Fruit fly (Drosophila melanogaster) whole organism, embryonic: Measurements from ENCODE around the gene Zaf1.
A peak's percentile ranks its signal among the peaks of the same experiment; 100 is the strongest.

ENCODE experiments used
- Aef1 ChIP-seq: fragments of 200-800 bp; sonication (Bioruptor generic); IDR thresholded peaks from 3 replicates; pipeline ENCODE4 v1.3.6; 2022; ENCODE audit warnings: missing biosample characterization, missing genetic modification characterization
- Bdp1 ChIP-seq: fragments of 200-800 bp; sonication (Bioruptor generic); optimal IDR thresholded peaks from 3 replicates; lab custom pipeline; 2016; ENCODE audit warnings: missing biosample characterization, missing genetic modification characterization
- CG1024 ChIP-seq: fragments of 200-800 bp; sonication (Bioruptor generic); IDR thresholded peaks from 2 replicates; pipeline ENCODE4 v1.3.6; 2022; ENCODE audit warnings: missing biosample characterization, missing genetic modification characterization
- CG10274 ChIP-seq: fragments of 200-800 bp; sonication (Bioruptor generic); optimal IDR thresholded peaks from 3 replicates; lab custom pipeline; 2017; ENCODE audit warnings: missing biosample characterization, mild to moderate bottlenecking, missing genetic modification characterization
- CG12071 ChIP-seq: fragments of 200-800 bp; sonication (Bioruptor generic); optimal IDR thresholded peaks from 3 replicates; lab custom pipeline; 2018; ENCODE audit warnings: missing biosample characterization, mild to moderate bottlenecking, missing genetic modification characterization
- CG12155 ChIP-seq: fragments of 200-800 bp; sonication (Bioruptor generic); optimal IDR thresholded peaks from 3 replicates; lab custom pipeline; 2016; ENCODE audit warnings: missing biosample characterization, missing genetic modification characterization
- CG1233 ChIP-seq: fragments of 200-800 bp; sonication (Bioruptor generic); optimal IDR thresholded peaks from 4 replicates; lab custom pipeline; 2018; ENCODE audit warnings: missing biosample characterization, mild to moderate bottlenecking, missing genetic modification characterization
- CG13123 ChIP-seq: fragments of 200-800 bp; sonication (Bioruptor generic); optimal IDR thresholded peaks from 2 replicates; lab custom pipeline; 2016; ENCODE audit warnings: missing biosample characterization, missing genetic modification characterization
- CG17328 ChIP-seq: fragments of 200-800 bp; sonication (Bioruptor generic); IDR thresholded peaks from 2 replicates; pipeline ENCODE4 v1.3.6; 2022; ENCODE audit warnings: missing biosample characterization, missing genetic modification characterization
- CG17361 ChIP-seq: fragments of 200-800 bp; sonication (Bioruptor generic); IDR thresholded peaks from 3 replicates; pipeline ENCODE4 v1.3.6; 2022; ENCODE audit warnings: missing biosample characterization, missing genetic modification characterization
- CG18262 ChIP-seq: fragments of 200-800 bp; optimal IDR thresholded peaks from 3 replicates; lab custom pipeline; 2019; ENCODE audit warnings: missing biosample characterization, mild to moderate bottlenecking, missing genetic modification characterization, moderate library complexity
- CG18476 ChIP-seq: fragments of 200-800 bp; sonication (Bioruptor generic); optimal IDR thresholded peaks from 2 replicates; lab custom pipeline; 2016; ENCODE audit warnings: missing biosample characterization, mild to moderate bottlenecking, missing genetic modification characterization
- CG2116 ChIP-seq: fragments of 200-800 bp; sonication (Bioruptor generic); optimal IDR thresholded peaks from 3 replicates; lab custom pipeline; 2018; ENCODE audit warnings: missing biosample characterization, mild to moderate bottlenecking, missing genetic modification characterization
- CG33213 ChIP-seq: fragments of 200-800 bp; sonication (Bioruptor generic); optimal IDR thresholded peaks from 3 replicates; lab custom pipeline; 2016; ENCODE audit warnings: missing biosample characterization, missing genetic modification characterization
- CG3995 ChIP-seq: fragments of 200-800 bp; sonication (Bioruptor generic); optimal IDR thresholded peaks from 3 replicates; lab custom pipeline; 2016; ENCODE audit warnings: missing biosample characterization, missing genetic modification characterization
- CG7745 ChIP-seq: fragments of 200-800 bp; sonication (Bioruptor generic); optimal IDR thresholded peaks from 2 replicates; lab custom pipeline; 2018; ENCODE audit warnings: missing biosample characterization, mild to moderate bottlenecking, missing genetic modification characterization, moderate library complexity
- CG8089 ChIP-seq: fragments of 200-800 bp; sonication (Bioruptor generic); optimal IDR thresholded peaks from 3 replicates; lab custom pipeline; 2016; ENCODE audit warnings: missing biosample characterization, missing genetic modification characterization
- CG9932 ChIP-seq: fragments of 200-800 bp; sonication (Bioruptor generic); IDR thresholded peaks from 2 replicates; pipeline ENCODE4 v1.3.6; 2022; ENCODE audit warnings: missing biosample characterization, missing genetic modification characterization
- Chrac-16 ChIP-seq: fragments of 200-800 bp; sonication (Bioruptor generic); optimal IDR thresholded peaks from 3 replicates; lab custom pipeline; 2016; ENCODE audit warnings: missing biosample characterization, missing genetic modification characterization
- Doc2 ChIP-seq: fragments of 200-800 bp; sonication (Bioruptor generic); IDR thresholded peaks from 2 replicates; pipeline ENCODE4 v1.3.6; 2022; ENCODE audit warnings: missing biosample characterization, missing genetic modification characterization
- Fer1 ChIP-seq: fragments of 200-800 bp; sonication (Bioruptor generic); optimal IDR thresholded peaks from 2 replicates; lab custom pipeline; 2017; ENCODE audit warnings: missing biosample characterization, mild to moderate bottlenecking, missing genetic modification characterization
- Gsc ChIP-seq: fragments of 200-800 bp; sonication (Bioruptor generic); IDR thresholded peaks from 2 replicates; pipeline ENCODE4 v1.3.6; 2022; ENCODE audit warnings: missing biosample characterization, missing genetic modification characterization
- Hand ChIP-seq: fragments of 200-800 bp; sonication (Bioruptor generic); optimal IDR thresholded peaks from 2 replicates; lab custom pipeline; 2017; ENCODE audit warnings: mild to moderate bottlenecking, missing biosample characterization, missing genetic modification reagents, missing genetic modification characterization
- HmgD ChIP-seq: fragments of 200-800 bp; sonication (Bioruptor generic); optimal IDR thresholded peaks from 3 replicates; lab custom pipeline; 2016; ENCODE audit warnings: missing biosample characterization, missing genetic modification characterization
- Hmx ChIP-seq: fragments of 200-800 bp; sonication (Bioruptor generic); optimal IDR thresholded peaks from 2 replicates; lab custom pipeline; 2016; ENCODE audit warnings: missing biosample characterization, missing genetic modification characterization
- NC2α ChIP-seq: fragments of 200-800 bp; sonication (Bioruptor generic); optimal IDR thresholded peaks from 2 replicates; lab custom pipeline; 2016; ENCODE audit warnings: missing biosample characterization, missing genetic modification characterization
- NFAT ChIP-seq: fragments of 200-800 bp; sonication (Bioruptor generic); IDR thresholded peaks from 2 replicates; pipeline ENCODE4 v1.3.6; 2022; ENCODE audit warnings: missing biosample characterization, missing genetic modification characterization
- NK7.1 ChIP-seq: fragments of 200-800 bp; sonication (Bioruptor generic); optimal IDR thresholded peaks from 3 replicates; lab custom pipeline; 2016; ENCODE audit warnings: missing biosample characterization, missing genetic modification characterization
- Ptx1 ChIP-seq: fragments of 200-800 bp; sonication (Bioruptor generic); IDR thresholded peaks from 2 replicates; pipeline ENCODE4 v1.3.6; 2022; ENCODE audit warnings: missing biosample characterization, missing genetic modification characterization
- Sox100B ChIP-seq: fragments of 200-800 bp; sonication (Bioruptor generic); optimal IDR thresholded peaks from 3 replicates; lab custom pipeline; 2018; ENCODE audit warnings: missing biosample characterization, mild to moderate bottlenecking, missing genetic modification characterization
- Ssrp ChIP-seq: fragments of 200-800 bp; sonication (Bioruptor generic); optimal IDR thresholded peaks from 2 replicates; lab custom pipeline; 2018; ENCODE audit warnings: missing biosample characterization, mild to moderate bottlenecking, missing genetic modification characterization, moderate library complexity
- Xrp1 ChIP-seq: fragments of 200-800 bp; sonication (Bioruptor generic); IDR thresholded peaks from 2 replicates; pipeline ENCODE4 v1.3.6; 2022; ENCODE audit warnings: missing biosample characterization, missing genetic modification characterization
- az2 ChIP-seq: fragments of 200-800 bp; sonication (Bioruptor generic); optimal IDR thresholded peaks from 3 replicates; lab custom pipeline; 2016; ENCODE audit warnings: missing biosample characterization, missing genetic modification characterization
- bigmax ChIP-seq: fragments of 200-800 bp; sonication (Bioruptor generic); optimal IDR thresholded peaks from 2 replicates; lab custom pipeline; 2018; ENCODE audit warnings: missing biosample characterization, mild to moderate bottlenecking, missing genetic modification characterization
- br ChIP-seq: fragments of >200 bp; optimal IDR thresholded peaks from 2 replicates; lab custom pipeline; 2017
- fd102C ChIP-seq: fragments of 200-800 bp; sonication (Bioruptor generic); optimal IDR thresholded peaks from 2 replicates; lab custom pipeline; 2018; ENCODE audit warnings: missing biosample characterization, mild to moderate bottlenecking, missing genetic modification characterization, moderate library complexity
- fd64A ChIP-seq: fragments of 200-800 bp; sonication (Bioruptor generic); optimal IDR thresholded peaks from 3 replicates; lab custom pipeline; 2018; ENCODE audit warnings: missing biosample characterization, mild to moderate bottlenecking, missing genetic modification characterization
- fd96Cb ChIP-seq: fragments of 200-800 bp; sonication (Bioruptor generic); optimal IDR thresholded peaks from 2 replicates; lab custom pipeline; 2018; ENCODE audit warnings: missing biosample characterization, mild to moderate bottlenecking, missing genetic modification characterization, moderate library complexity
- grn ChIP-seq: fragments of 200-800 bp; sonication (Bioruptor generic); optimal IDR thresholded peaks from 3 replicates; lab custom pipeline; 2017; ENCODE audit warnings: missing biosample characterization, missing genetic modification characterization
- insv ChIP-seq, 2 experiments: fragments of 200-800 bp; sonication (Bioruptor generic); optimal IDR thresholded peaks; 3 replicates each; lab custom pipeline; 2016 to 2018; ENCODE audit warnings: missing biosample characterization in 2 of 2, missing genetic modification characterization in 2 of 2
- kni ChIP-seq: fragments of 200-800 bp; sonication (Bioruptor generic); optimal IDR thresholded peaks from 3 replicates; lab custom pipeline; 2017; ENCODE audit warnings: mild to moderate bottlenecking, missing biosample characterization, missing genetic modification reagents, missing genetic modification characterization
- nmo ChIP-seq: fragments of 200-800 bp; sonication (Bioruptor generic); optimal IDR thresholded peaks from 2 replicates; lab custom pipeline; 2018; ENCODE audit warnings: missing biosample characterization, mild to moderate bottlenecking, missing genetic modification characterization, moderate library complexity
- pb ChIP-seq: fragments of 200-800 bp; sonication (Bioruptor generic); optimal IDR thresholded peaks from 3 replicates; lab custom pipeline; 2016; ENCODE audit warnings: missing biosample characterization, missing genetic modification characterization
- pita ChIP-seq: fragments of 200-800 bp; sonication (Bioruptor generic); optimal IDR thresholded peaks from 2 replicates; lab custom pipeline; 2017; ENCODE audit warnings: missing biosample characterization, mild to moderate bottlenecking, missing genetic modification characterization
- schlank ChIP-seq: fragments of 200-800 bp; sonication (Bioruptor generic); optimal IDR thresholded peaks from 2 replicates; lab custom pipeline; 2018; ENCODE audit warnings: missing biosample characterization, mild to moderate bottlenecking, missing genetic modification characterization
- sisA ChIP-seq: fragments of 200-800 bp; sonication (Bioruptor generic); IDR thresholded peaks from 2 replicates; pipeline ENCODE4 v1.3.6; 2022; ENCODE audit warnings: missing biosample characterization, missing genetic modification characterization
- slp2 ChIP-seq: fragments of 200-800 bp; sonication (Bioruptor generic); optimal IDR thresholded peaks from 2 replicates; lab custom pipeline; 2016; ENCODE audit warnings: missing biosample characterization, missing genetic modification characterization
- so ChIP-seq: fragments of 200-800 bp; sonication (Bioruptor generic); IDR thresholded peaks from 3 replicates; pipeline ENCODE4 v1.3.6; 2022; ENCODE audit warnings: missing biosample characterization, missing genetic modification characterization
- tgo ChIP-seq: fragments of 200-800 bp; sonication (Bioruptor generic); IDR thresholded peaks from 3 replicates; pipeline ENCODE4 v1.3.6; 2022; ENCODE audit warnings: missing biosample characterization, missing genetic modification characterization
- vfl ChIP-seq: fragments of 200-800 bp; sonication (Bioruptor generic); optimal IDR thresholded peaks from 2 replicates; lab custom pipeline; 2016; ENCODE audit warnings: missing biosample characterization, missing genetic modification characterization
- yki ChIP-seq: fragments of >200 bp; optimal IDR thresholded peaks from 3 replicates; lab custom pipeline; 2018

The Zaf1 gene

dm6 chr3R:11657786-11658193, 32.3 kb upstream of the Zaf1 start (continued):
- no peak for TF ChIP-seq CG2116 (GFP tag; lab: Kevin White, UChicago)
- TF ChIP-seq vfl (GFP tag; lab: Kevin White, UChicago) = peak; percentile 38
- TF ChIP-seq bigmax (GFP tag; lab: Kevin White, UChicago) = no peak
- no peak for TF ChIP-seq yki (lab: Kevin White, UChicago)
- 0 out of 3 replicates have a peak, but pooled peaks have one; percentile 8 for TF ChIP-seq CG17361 (GFP tag; lab: Robert Waterston, UW)
- no peak for TF ChIP-seq fd64A (GFP tag; lab: Kevin White, UChicago)
- TF ChIP-seq tgo (GFP tag; lab: Robert Waterston, UW) = no peak
- TF ChIP-seq NK7.1 (GFP tag; lab: Kevin White, UChicago) = no peak
- TF ChIP-seq slp2 (GFP tag; lab: Kevin White, UChicago) = no peak
- TF ChIP-seq NC2α (GFP tag; lab: Kevin White, UChicago) = no peak
- TF ChIP-seq CG12071 = no peak
- TF ChIP-seq pb (GFP tag; lab: Kevin White, UChicago) = peak; percentile 21
- TF ChIP-seq CG1024 (GFP tag; lab: Robert Waterston, UW) = no peak
- no peak for TF ChIP-seq insv (GFP tag; optimal IDR thresholded peaks at IDR 0.05; lab: Kevin White, UChicago)
- no peak for TF ChIP-seq Ssrp (tag; lab: Kevin White, UChicago)
- peak; percentile 55 for TF ChIP-seq CG17328
- TF ChIP-seq Gsc = no peak
- TF ChIP-seq Doc2 (GFP tag; lab: Robert Waterston, UW) = no peak
- TF ChIP-seq CG7745 (tag; lab: Kevin White, UChicago) = no peak
- TF ChIP-seq Xrp1 = peak; percentile 64; the same call in 1 of the 2 replicates
- TF ChIP-seq Hmx (GFP tag; lab: Kevin White, UChicago) = no peak
- no peak for TF ChIP-seq CG8089 (GFP tag; lab: Kevin White, UChicago)

- TF ChIP-seq Hand (GFP tag; lab: Kevin White, UChicago) (peak; percentile 92), CG18262 (tag; lab: Kevin White, UChicago) (peak; percentile 95), fd102C (GFP tag; lab: Kevin White, UChicago) (peak; percentile 56), Bdp1 (GFP tag; lab: Kevin White, UChicago) (peak; percentile 91), fd96Cb (tag; lab: Kevin White, UChicago) (peak; percentile 95), CG13123 (peak; percentile 93), CG12155 (peak; percentile 94), CG1233 (GFP tag; lab: Kevin White, UChicago) (peak; percentile 95), Sox100B (peak; percentile 92), Hmx (GFP tag; lab: Kevin White, UChicago) (peak; percentile 85), Aef1 (GFP tag; lab: Robert Waterston, UW) (peak; percentile 96), Chrac-16 (GFP tag; lab: Kevin White, UChicago) (peak; percentile 96), Ptx1 (GFP tag; lab: Robert Waterston, UW) (peak; percentile 97), NK7.1 (GFP tag; lab: Kevin White, UChicago) (peak; percentile 91), CG10274 (GFP tag; lab: Kevin White, UChicago) (peak; percentile 81), CG3995 (GFP tag; lab: Kevin White, UChicago) (peak; percentile 65), NFAT (GFP tag; lab: Robert Waterston, UW) (peak; percentile 98), schlank (tag; lab: Kevin White, UChicago) (peak; percentile 94), CG17361 (GFP tag; lab: Robert Waterston, UW) (peak; percentile 95), br (lab: Kevin White, UChicago) (no peak), nmo (GFP tag; lab: Kevin White, UChicago) (peak; percentile 96), HmgD (GFP tag; lab: Kevin White, UChicago) (peak; percentile 75), az2 (GFP tag; lab: Kevin White, UChicago) (peak; percentile 96), CG9932 (GFP tag; lab: Robert Waterston, UW) (peak; percentile 98), grn (GFP tag; lab: Kevin White, UChicago) (peak; percentile 62), CG33213 (peak; percentile 96), sisA (GFP tag; lab: Robert Waterston, UW) (peak; percentile 96), kni (no peak), so (GFP tag; lab: Robert Waterston, UW) (peak; percentile 97), Fer1 (peak; percentile 96), pb (GFP tag; lab: Kevin White, UChicago) (peak; percentile 94), CG18476 (GFP tag; lab: Kevin White, UChicago) (peak; percentile 94), pita (GFP tag; lab: Kevin White, UChicago) (no peak)
These were observed 31.3 kb upstream of the Zaf1 start for dm6 chr3R:11656614-11657216.
